Fruit fly (Drosophila melanogaster): Measurements from ENCODE around the gene CG32091.
A peak's percentile ranks its signal among the peaks of the same experiment; 100 is the strongest.

The CG32091 gene

dm6 chr3L:11648410-11648809 lies 17.2 kb downstream of the CG32091 start, which contains the start of the genes RIOK1 and Polr3H (continued):
- TF ChIP-seq CG11247 (GFP tag; IDR thresholded peaks at IDR 0.05) (peak; percentile 46; the same call in 1 of the 2 replicates), CG4707 (GFP tag; optimal IDR thresholded peaks at IDR 0.05) (no peak), Lpt (GFP tag; optimal IDR thresholded peaks at IDR 0.05) (no peak), CG6175 (GFP tag; IDR thresholded peaks at IDR 0.05) (no peak), B-H1 (GFP tag; IDR thresholded peaks at IDR 0.05) (no peak; the same call in 2 of the 3 replicates), nau (GFP tag; optimal IDR thresholded peaks at IDR 0.05) (no peak), sens (GFP tag) (peak; percentile 97), lmd (GFP tag; IDR thresholded peaks at IDR 0.05) (peak; percentile 64), gfzf (GFP tag; optimal IDR thresholded peaks at IDR 0.05) (peak; percentile 62), Fer3 (tag; optimal IDR thresholded peaks at IDR 0.05) (peak; percentile 67), tgo (GFP tag; IDR thresholded peaks at IDR 0.05) (peak; percentile 74), mirr (GFP tag; optimal IDR thresholded peaks at IDR 0.05) (no peak), Doc2 (GFP tag; IDR thresholded peaks at IDR 0.05) (no peak), da (GFP tag; optimal IDR thresholded peaks at IDR 0.05) (peak; percentile 11), CG11093 (GFP tag; IDR thresholded peaks at IDR 0.05) (0 out of 3 replicates have a peak, but pooled peaks have one; percentile 7), CG15514 (GFP tag; optimal IDR thresholded peaks at IDR 0.05) (peak; percentile 71), ATbp (GFP tag; optimal IDR thresholded peaks at IDR 0.05) (no peak), Oaz (GFP tag; IDR thresholded peaks at IDR 0.05) (peak; percentile 27; the same call in 1 of the 2 replicates), CG13123 (GFP tag; optimal IDR thresholded peaks at IDR 0.05) (peak; percentile 65), lab (GFP tag; optimal IDR thresholded peaks at IDR 0.05) (no peak), Doc3 (GFP tag; IDR thresholded peaks at IDR 0.05; ENCODE audit: partially characterized antibody) (no peak), kay (GFP tag; optimal IDR thresholded peaks at IDR 0.05) (no peak), sens-2 (GFP tag; IDR thresholded peaks at IDR 0.05) (no peak), Neu2 (GFP tag; optimal IDR thresholded peaks at IDR 0.05; ENCODE audit: borderline replicate concordance) (peak; percentile 13), crp (GFP tag; optimal IDR thresholded peaks at IDR 0.05) (peak; percentile 64 to 90), CG12299 (tag; optimal IDR thresholded peaks at IDR 0.05) (no peak), schlank (tag; optimal IDR thresholded peaks at IDR 0.05) (no peak), CG10209 (GFP tag; optimal IDR thresholded peaks at IDR 0.05) (no peak), Mad (GFP tag; optimal IDR thresholded peaks at IDR 0.05) (peak; percentile 67), tio (GFP tag; optimal IDR thresholded peaks at IDR 0.05) (no peak), nmo (GFP tag; optimal IDR thresholded peaks at IDR 0.05) (peak; percentile 78), CG17186 (GFP tag; optimal IDR thresholded peaks at IDR 0.05) (peak; percentile 43), CHES-1-like (GFP tag; optimal IDR thresholded peaks at IDR 0.05) (peak; percentile 68), fd3F (GFP tag; optimal IDR thresholded peaks at IDR 0.05) (peak; percentile 39), CG16815 (GFP tag; optimal IDR thresholded peaks at IDR 0.05) (no peak), CG12155 (GFP tag; optimal IDR thresholded peaks at IDR 0.05) (peak; percentile 68), HLH3B (GFP tag; IDR thresholded peaks at IDR 0.05) (peak; percentile 49; the same call in 1 of the 2 replicates), gsb-n (tag; optimal IDR thresholded peaks at IDR 0.05) (no peak), dmrt99B (tag; optimal IDR thresholded peaks at IDR 0.05) (no peak), jigr1 (GFP tag; IDR thresholded peaks at IDR 0.05) (no peak), cg (GFP tag; optimal IDR thresholded peaks at IDR 0.05) (no peak), CG4424 (GFP tag; optimal IDR thresholded peaks at IDR 0.05) (peak; percentile 73), BtbVII (GFP tag; optimal IDR thresholded peaks at IDR 0.05) (no peak), CG3163 (GFP tag; optimal IDR thresholded peaks at IDR 0.05) (no peak), CG11504 (tag; optimal IDR thresholded peaks at IDR 0.05) (no peak), CG12236 (GFP tag; optimal IDR thresholded peaks at IDR 0.05) (peak; percentile 32), kah (GFP tag; optimal IDR thresholded peaks at IDR 0.05) (no peak), maf-S (GFP tag; optimal IDR thresholded peaks at IDR 0.05) (peak; percentile 49), cwo (GFP tag; optimal IDR thresholded peaks at IDR 0.05) (peak; percentile 82), Poxn (GFP tag; IDR thresholded peaks at IDR 0.05) (no peak), pfk (GFP tag; optimal IDR thresholded peaks at IDR 0.05) (no peak)
